Worm (Caenorhabditis elegans) whole organism, early embryonic: ENCODE results near the gene nhr-119.

ENCODE experiments used
- B0310.2 ChIP-seq: sonication (generic microtip); optimal IDR thresholded peaks from 2 replicates; lab custom pipeline; 2016; ENCODE audit warnings: mild to moderate bottlenecking, missing genetic modification characterization, missing compliant biosample characterization
- aly-1 ChIP-seq: sonication (generic microtip); optimal IDR thresholded peaks from 2 replicates; lab custom pipeline; 2016; ENCODE audit warnings: missing genetic modification characterization, missing compliant biosample characterization
- ama-1 ChIP-seq: fragments of 150-350 bp; optimal IDR thresholded peaks from 2 replicates; lab custom pipeline; 2014
- scrt-1 ChIP-seq: fragments of 200-800 bp; sonication (Bioruptor generic); IDR thresholded peaks from 2 replicates; pipeline ENCODE4 v1.3.6; 2022; ENCODE audit warnings: missing genetic modification characterization, missing compliant biosample characterization

DNA sequence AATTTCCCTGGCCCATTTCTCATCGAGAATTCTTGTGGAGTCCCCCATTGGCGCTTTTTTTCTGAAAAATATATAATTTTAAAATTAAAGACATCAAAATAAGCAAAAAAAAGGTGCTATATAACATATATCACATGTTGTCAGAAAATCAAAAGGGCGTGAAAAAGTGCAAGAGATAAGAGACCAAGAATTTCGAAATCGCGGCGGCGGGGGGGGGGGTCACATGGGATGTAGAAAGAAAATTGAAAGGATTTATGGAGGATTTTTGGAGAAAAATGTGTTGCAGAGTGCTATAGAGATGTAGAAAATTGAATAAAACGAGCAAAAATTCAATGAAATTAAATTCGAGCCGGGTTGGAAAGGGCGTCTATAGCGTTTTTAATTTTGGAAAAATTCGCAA is 30.8 kb upstream of the nhr-119 start, which contains the start of gene K12H6.6:
- TF ChIP-seq ama-1 (lab: Kevin White, UChicago) (no peak), B0310.2 (no peak), aly-1 (tag; lab: Kevin White, UChicago) (no peak), scrt-1 (no peak)
